Fruit fly (Drosophila melanogaster): ENCODE measurements around the gene CG15771.

The CG15771 gene

dm6 chrX:5746864-5747861, 8.2 kb upstream of the CG15771 start, which contains the start of the genes IntS6 and Rtel1 (continued):
- peak; percentile 67 for TF ChIP-seq nom (GFP tag; optimal IDR thresholded peaks at IDR 0.05)
- TF ChIP-seq pita (GFP tag; optimal IDR thresholded peaks at IDR 0.05) = no peak
- peak; percentile 91 for TF ChIP-seq CG9609 (GFP tag; optimal IDR thresholded peaks at IDR 0.05)
- TF ChIP-seq luna (GFP tag; optimal IDR thresholded peaks at IDR 0.05) = peak; percentile 71
- TF ChIP-seq CG33213 (GFP tag; optimal IDR thresholded peaks at IDR 0.05) = peak; percentile 79
- peak; percentile 69 for TF ChIP-seq Ravus (GFP tag; IDR thresholded peaks at IDR 0.05)
- TF ChIP-seq seq (GFP tag; IDR thresholded peaks at IDR 0.05) = peak; percentile 92
- peak; percentile 81 for TF ChIP-seq dmrt11E (tag; optimal IDR thresholded peaks at IDR 0.05)
- TF ChIP-seq CG42726 (GFP tag; IDR thresholded peaks at IDR 0.05; ENCODE audit: partially characterized antibody) = peak; percentile 63; the same call in 1 of the 2 replicates
- TF ChIP-seq CG8478 (optimal IDR thresholded peaks at IDR 0.05) = peak; percentile 97
- peak; percentile 94 for TF ChIP-seq Ptx1 (GFP tag; IDR thresholded peaks at IDR 0.05)
- peak; percentile 58; the same call in 1 of the 2 replicates for TF ChIP-seq toy (GFP tag; IDR thresholded peaks at IDR 0.05)
- peak; percentile 75 for TF ChIP-seq Bdp1 (GFP tag; optimal IDR thresholded peaks at IDR 0.05)
- TF ChIP-seq slp2 (GFP tag; optimal IDR thresholded peaks at IDR 0.05) = peak; percentile 82
- peak; percentile 68 for TF ChIP-seq Doc2 (GFP tag; IDR thresholded peaks at IDR 0.05)
- peak; percentile 94 for TF ChIP-seq CG3995 (GFP tag; optimal IDR thresholded peaks at IDR 0.05)
- TF ChIP-seq p53 (GFP tag; optimal IDR thresholded peaks at IDR 0.05) = peak; percentile 70
- TF ChIP-seq ci (GFP tag; IDR thresholded peaks at IDR 0.05) = peak; percentile 88
- peak; percentile 93 for TF ChIP-seq pum (GFP tag; optimal IDR thresholded peaks at IDR 0.05)
- no peak; the same call in 2 of the 3 replicates for TF ChIP-seq CG16813 (GFP tag; IDR thresholded peaks at IDR 0.05; ENCODE audit: partially characterized antibody)
- peak; percentile 79 for TF ChIP-seq onecut (GFP tag; IDR thresholded peaks at IDR 0.05)
- TF ChIP-seq CG13775 (GFP tag; optimal IDR thresholded peaks at IDR 0.05) = peak; percentile 86
- TF ChIP-seq Fer3 (tag; optimal IDR thresholded peaks at IDR 0.05) = peak; percentile 91
- TF ChIP-seq da (GFP tag; optimal IDR thresholded peaks at IDR 0.05) = peak; percentile 66
- TF ChIP-seq sim (GFP tag; IDR thresholded peaks at IDR 0.05) = peak; percentile 49; the same call in 1 of the 2 replicates
- TF ChIP-seq CrebB (tag; optimal IDR thresholded peaks at IDR 0.05) = peak; percentile 84
- peak; percentile 90 for TF ChIP-seq Aef1 (GFP tag; IDR thresholded peaks at IDR 0.05)
- peak; percentile 90 for TF ChIP-seq Meics (GFP tag; optimal IDR thresholded peaks at IDR 0.05)
- TF ChIP-seq gsb (GFP tag; IDR thresholded peaks at IDR 0.05) = peak; percentile 75
- TF ChIP-seq fd64A (GFP tag; optimal IDR thresholded peaks at IDR 0.05) = peak; percentile 46
- peak; percentile 81 for TF ChIP-seq gcm (GFP tag; optimal IDR thresholded peaks at IDR 0.05)
- peak; percentile 61 for TF ChIP-seq sd (tag; optimal IDR thresholded peaks at IDR 0.05)
- peak; percentile 67 for TF ChIP-seq CG2875 (GFP tag; optimal IDR thresholded peaks at IDR 0.05)
- peak; percentile 89 for TF ChIP-seq CG12219 (GFP tag; optimal IDR thresholded peaks at IDR 0.05)
- peak; percentile 94 for TF ChIP-seq dysf (GFP tag; IDR thresholded peaks at IDR 0.05)
- TF ChIP-seq CG1832 (GFP tag; optimal IDR thresholded peaks at IDR 0.05) = peak; percentile 96
- TF ChIP-seq CHES-1-like (GFP tag; optimal IDR thresholded peaks at IDR 0.05) = peak; percentile 88
- TF ChIP-seq CG15696 (tag; optimal IDR thresholded peaks at IDR 0.05) = peak; percentile 86
- peak; percentile 84 for TF ChIP-seq Sox102F (GFP tag; optimal IDR thresholded peaks at IDR 0.05)
- peak; percentile 91 for TF ChIP-seq CG13424 (tag; optimal IDR thresholded peaks at IDR 0.05)
- peak; percentile 82 for TF ChIP-seq Poxn (GFP tag; IDR thresholded peaks at IDR 0.05)
- peak; percentile 84 for TF ChIP-seq Mes4 (GFP tag; optimal IDR thresholded peaks at IDR 0.05)
- peak in 1 of 2 experiments; percentile 55 for TF ChIP-seq insv (GFP tag; optimal IDR thresholded peaks at IDR 0.05)
- TF ChIP-seq Atf-2 (GFP tag; optimal IDR thresholded peaks at IDR 0.05) = peak; percentile 85
- TF ChIP-seq eyg (GFP tag; optimal IDR thresholded peaks at IDR 0.05) = peak; percentile 77
- peak; percentile 83 for TF ChIP-seq ase (GFP tag; IDR thresholded peaks at IDR 0.05)
- peak; percentile 37; the same call in 1 of the 2 replicates for TF ChIP-seq CG11696 (GFP tag; IDR thresholded peaks at IDR 0.05)
- peak; percentile 87 for TF ChIP-seq fd3F (GFP tag; optimal IDR thresholded peaks at IDR 0.05)
- peak; percentile 83 for TF ChIP-seq Rx (GFP tag; IDR thresholded peaks at IDR 0.05)

Data from whole organism, embryonic.